Worm (Caenorhabditis elegans): Measurements from ENCODE around the gene T16H12.13.

DNA sequence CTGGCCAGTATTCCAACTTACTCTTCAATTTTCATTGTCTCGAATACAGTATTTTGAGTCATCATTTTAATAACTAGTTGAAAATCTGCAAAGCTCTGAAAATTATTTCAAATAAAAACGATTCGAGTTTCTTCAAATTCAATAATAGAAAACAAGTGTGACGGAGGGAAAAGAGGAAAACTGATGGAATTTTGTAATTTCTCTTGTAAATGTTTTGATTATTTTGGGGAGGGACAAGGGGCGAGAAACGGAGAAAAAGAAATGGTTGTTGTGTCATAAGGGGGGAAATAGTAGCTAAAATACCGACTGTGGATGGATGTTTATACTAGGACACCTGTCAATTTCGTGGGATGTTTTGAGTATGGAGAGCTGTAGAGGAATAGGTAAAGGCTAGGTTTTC, 7.1 kb upstream of the T16H12.13 start, which contains the start of gene T16G12.9:
- TF ChIP-seq him-1 (tag; optimal IDR thresholded peaks at IDR 0.05) (no peak), W03F9.2 (tag; optimal IDR thresholded peaks at IDR 0.05) (no peak), dao-5 (tag; optimal IDR thresholded peaks at IDR 0.05) (no peak)
